Worm (Caenorhabditis elegans) whole organism, young adult: ENCODE measurements around the gene F31E3.2.

Experiments
- C17E4.6 ChIP-seq: fragments of 200-800 bp; sonication (Bioruptor generic); IDR thresholded peaks from 2 replicates; pipeline ENCODE4 v1.3.6; 2022; ENCODE audit warnings: missing genetic modification reagents, missing genetic modification characterization, missing compliant biosample characterization
- F37B4.10 ChIP-seq: fragments of 200-800 bp; sonication (Bioruptor generic); IDR thresholded peaks from 2 replicates; pipeline ENCODE4 v1.3.6; 2022; ENCODE audit warnings: missing genetic modification characterization, missing compliant biosample characterization
- F49E8.2 ChIP-seq: sonication (generic microtip); optimal IDR thresholded peaks from 3 replicates; lab custom pipeline; 2017; ENCODE audit warnings: missing genetic modification characterization, mild to moderate bottlenecking, missing compliant biosample characterization, antibody characterized with exemption, moderate library complexity; ENCODE audit not compliant: insufficient read depth
- F57A8.1 ChIP-seq: fragments of 200-800 bp; sonication (Bioruptor generic); optimal IDR thresholded peaks from 2 replicates; lab custom pipeline; 2018; ENCODE audit warnings: mild to moderate bottlenecking, missing genetic modification characterization, moderate library complexity, missing compliant biosample characterization
- K12H6.12 ChIP-seq: fragments of 200-800 bp; sonication (Bioruptor generic); optimal IDR thresholded peaks from 2 replicates; lab custom pipeline; 2018; ENCODE audit warnings: mild to moderate bottlenecking, missing genetic modification characterization, missing compliant biosample characterization
- T26A5.8 ChIP-seq: sonication (generic microtip); optimal IDR thresholded peaks from 2 replicates; lab custom pipeline; 2016; ENCODE audit warnings: missing genetic modification characterization, missing compliant biosample characterization
- Y53F4B.3 ChIP-seq: fragments of 200-800 bp; sonication (Bioruptor generic); IDR thresholded peaks from 2 replicates; pipeline ENCODE4 v1.3.6; 2022; ENCODE audit warnings: missing genetic modification reagents, missing genetic modification characterization, missing compliant biosample characterization
- Y53G8AR.9 ChIP-seq: fragments of 200-800 bp; sonication (Bioruptor generic); conservative IDR thresholded peaks from 2 replicates; pipeline ENCODE4 v1.3.6; 2022; ENCODE audit warnings: missing genetic modification reagents, missing genetic modification characterization, missing compliant biosample characterization
- Y56A3A.18 ChIP-seq: fragments of 200-800 bp; sonication (Bioruptor generic); IDR thresholded peaks from 2 replicates; pipeline ENCODE4 v1.3.6; 2022; ENCODE audit warnings: missing genetic modification reagents, missing genetic modification characterization, missing compliant biosample characterization
- Y79H2A.3 ChIP-seq: fragments of 200-800 bp; sonication (Bioruptor generic); conservative IDR thresholded peaks from 2 replicates; pipeline ENCODE4 v1.3.6; 2022; ENCODE audit warnings: missing genetic modification reagents, missing genetic modification characterization, missing compliant biosample characterization
- Y95B8A.8 ChIP-seq: fragments of 200-800 bp; sonication (Bioruptor generic); IDR thresholded peaks from 2 replicates; pipeline ENCODE4 v1.3.6; 2022; ENCODE audit warnings: missing genetic modification reagents, missing genetic modification characterization, missing compliant biosample characterization
- aptf-2 ChIP-seq: fragments of 200-800 bp; sonication (Bioruptor generic); conservative IDR thresholded peaks from 2 replicates; pipeline ENCODE4 v1.3.6; 2022; ENCODE audit warnings: missing genetic modification reagents, missing genetic modification characterization, missing compliant biosample characterization
- attf-3 ChIP-seq: fragments of 200-800 bp; sonication (Bioruptor generic); conservative IDR thresholded peaks from 2 replicates; pipeline ENCODE4 v1.3.6; 2022; ENCODE audit warnings: missing genetic modification reagents, missing genetic modification characterization, missing compliant biosample characterization
- attf-5 ChIP-seq: fragments of 200-800 bp; sonication (Bioruptor generic); optimal IDR thresholded peaks from 2 replicates; lab custom pipeline; 2018; ENCODE audit warnings: mild to moderate bottlenecking, missing genetic modification characterization, missing compliant biosample characterization
- attf-6 ChIP-seq: fragments of 200-800 bp; sonication (Bioruptor generic); IDR thresholded peaks from 2 replicates; pipeline ENCODE4 v1.3.6; 2022; ENCODE audit warnings: missing genetic modification reagents, missing genetic modification characterization, missing compliant biosample characterization
- bed-2 ChIP-seq: fragments of 200-800 bp; sonication (Bioruptor generic); IDR thresholded peaks from 2 replicates; pipeline ENCODE4 v1.3.6; 2022; ENCODE audit warnings: missing genetic modification reagents, missing genetic modification characterization, missing compliant biosample characterization
- cebp-2 ChIP-seq: fragments of 200-800 bp; sonication (Bioruptor generic); IDR thresholded peaks from 2 replicates; pipeline ENCODE4 v1.3.6; 2022; ENCODE audit warnings: missing genetic modification characterization, missing compliant biosample characterization
- ceh-27 ChIP-seq: fragments of 200-800 bp; sonication (Bioruptor generic); optimal IDR thresholded peaks from 2 replicates; lab custom pipeline; 2018; ENCODE audit warnings: mild to moderate bottlenecking, missing genetic modification characterization, moderate library complexity, missing compliant biosample characterization
- ceh-58 ChIP-seq: fragments of 200-800 bp; sonication (Bioruptor generic); IDR thresholded peaks from 2 replicates; pipeline ENCODE4 v1.3.6; 2022; ENCODE audit warnings: missing genetic modification characterization, missing compliant biosample characterization
- ceh-91 ChIP-seq: fragments of 200-800 bp; sonication (Bioruptor generic); IDR thresholded peaks from 2 replicates; pipeline ENCODE4 v1.3.6; 2022; ENCODE audit warnings: missing genetic modification reagents, missing genetic modification characterization, missing compliant biosample characterization
- chd-7 ChIP-seq: sonication (generic microtip); optimal IDR thresholded peaks from 2 replicates; lab custom pipeline; 2016; ENCODE audit warnings: mild to moderate bottlenecking, missing genetic modification characterization, moderate library complexity, missing compliant biosample characterization
- dpff-1 ChIP-seq: sonication (generic microtip); optimal IDR thresholded peaks from 2 replicates; lab custom pipeline; 2017; ENCODE audit warnings: mild to moderate bottlenecking, missing genetic modification characterization, missing compliant biosample characterization
- ekl-4 ChIP-seq: fragments of 200-800 bp; sonication (Bioruptor generic); IDR thresholded peaks from 2 replicates; pipeline ENCODE4 v1.3.6; 2022; ENCODE audit warnings: missing genetic modification reagents, missing genetic modification characterization, missing compliant biosample characterization
- him-1 ChIP-seq: sonication (generic microtip); optimal IDR thresholded peaks from 2 replicates; lab custom pipeline; 2016; ENCODE audit warnings: missing genotype, missing genetic modification reagents, missing genetic modification characterization, missing compliant biosample characterization
- hlh-26 ChIP-seq: fragments of 200-800 bp; sonication (Bioruptor generic); conservative IDR thresholded peaks from 2 replicates; pipeline ENCODE4 v1.3.6; 2022; ENCODE audit warnings: missing genetic modification reagents, missing genetic modification characterization, missing compliant biosample characterization
- hrde-1 ChIP-seq: sonication (generic microtip); optimal IDR thresholded peaks from 2 replicates; lab custom pipeline; 2016; ENCODE audit warnings: missing genetic modification characterization, mild to moderate bottlenecking, missing compliant biosample characterization, moderate library complexity, missing genotype, missing genetic modification reagents, borderline replicate concordance
- let-607 ChIP-seq, 2 experiments: fragments of 200-800 bp in 1 of 2; sonication (Bioruptor generic) in 1 of 2; sonication (generic microtip) in 1 of 2; optimal IDR thresholded peaks; 2 replicates each; lab custom pipeline; 2016 to 2018; ENCODE audit warnings: mild to moderate bottlenecking in 2 of 2, missing compliant biosample characterization in 2 of 2, missing genetic modification characterization in 2 of 2, moderate library complexity in 2 of 2, missing genotype in 1 of 2
- lin-35 ChIP-seq, 3 experiments: fragments of 150-350 bp in 2 of 3; sonication (generic microtip) in 1 of 3; optimal IDR thresholded peaks; 2 replicates each; lab custom pipeline; 2014 to 2018; ENCODE audit warnings: missing biosample characterization in 3 of 3, missing genetic modification characterization in 3 of 3, missing genetic modification reagents in 3 of 3
- lin-40 ChIP-seq: sonication (generic microtip); optimal IDR thresholded peaks from 2 replicates; lab custom pipeline; 2016; ENCODE audit warnings: missing genetic modification characterization, mild to moderate bottlenecking, missing compliant biosample characterization, missing genotype, missing genetic modification reagents
- lin-54 ChIP-seq: fragments of 200-800 bp; sonication (Bioruptor generic); optimal IDR thresholded peaks from 2 replicates; lab custom pipeline; 2018; ENCODE audit warnings: mild to moderate bottlenecking, missing genetic modification characterization, missing compliant biosample characterization
- madf-3 ChIP-seq: fragments of 200-800 bp; sonication (Bioruptor generic); IDR thresholded peaks from 2 replicates; pipeline ENCODE4 v1.3.6; 2022; ENCODE audit warnings: missing genetic modification reagents, missing genetic modification characterization, missing compliant biosample characterization
- nfyb-1 ChIP-seq: fragments of 200-800 bp; sonication (Bioruptor generic); IDR thresholded peaks from 2 replicates; pipeline ENCODE4 v1.3.6; 2022; ENCODE audit warnings: missing genetic modification reagents, missing genetic modification characterization, missing compliant biosample characterization
- nhr-179 ChIP-seq: sonication (generic microtip); optimal IDR thresholded peaks from 2 replicates; lab custom pipeline; 2016; ENCODE audit warnings: mild to moderate bottlenecking, missing genetic modification characterization, missing compliant biosample characterization
- nhr-90 ChIP-seq: sonication (generic microtip); optimal IDR thresholded peaks from 2 replicates; lab custom pipeline; 2016; ENCODE audit warnings: missing genotype, mild to moderate bottlenecking, missing genetic modification characterization, missing compliant biosample characterization
- sea-2 ChIP-seq: fragments of 200-800 bp; sonication (Bioruptor generic); IDR thresholded peaks from 2 replicates; pipeline ENCODE4 v1.3.6; 2022; ENCODE audit warnings: missing genetic modification characterization, missing compliant biosample characterization
- snpc-1.1 ChIP-seq: sonication (generic microtip); optimal IDR thresholded peaks from 2 replicates; lab custom pipeline; 2017; ENCODE audit warnings: missing genetic modification characterization, mild to moderate bottlenecking, missing compliant biosample characterization, antibody characterized with exemption, moderate library complexity, missing genotype, missing genetic modification reagents; ENCODE audit not compliant: insufficient read depth
- somi-1 ChIP-seq: fragments of 200-800 bp; sonication (Bioruptor generic); optimal IDR thresholded peaks from 2 replicates; lab custom pipeline; 2018; ENCODE audit warnings: mild to moderate bottlenecking, missing genetic modification characterization, missing compliant biosample characterization
- sptf-2 ChIP-seq: fragments of 200-800 bp; sonication (Bioruptor generic); optimal IDR thresholded peaks from 2 replicates; lab custom pipeline; 2018; ENCODE audit warnings: mild to moderate bottlenecking, missing genetic modification characterization, missing compliant biosample characterization
- tbp1 ChIP-seq: fragments of 200-800 bp; sonication (Bioruptor generic); optimal IDR thresholded peaks from 2 replicates; lab custom pipeline; 2018; ENCODE audit warnings: mild to moderate bottlenecking, missing genetic modification characterization, missing compliant biosample characterization
- tbx-9 ChIP-seq: sonication (generic microtip); optimal IDR thresholded peaks from 2 replicates; lab custom pipeline; 2016; ENCODE audit warnings: borderline replicate concordance, missing genetic modification characterization, inconsistent platforms, missing compliant biosample characterization
- zfh-2 ChIP-seq: fragments of 200-800 bp; sonication (Bioruptor generic); conservative IDR thresholded peaks from 2 replicates; pipeline ENCODE4 v1.3.6; 2022; ENCODE audit warnings: missing genetic modification reagents, missing genetic modification characterization, missing compliant biosample characterization

Gene F31E3.2

ce11 chrIII:6953373-6953772 is 20.4 kb upstream of the F31E3.2 start:
- TF ChIP-seq zfh-2 (GFP tag; lab: Robert Waterston, UW): peak; percentile 51; the same call in 1 of the 2 replicates
- no peak for TF ChIP-seq snpc-1.1 (tag; lab: Kevin White, UChicago)

- no peak for TF ChIP-seq attf-3 (GFP tag; lab: Robert Waterston, UW)
- no peak for TF ChIP-seq lin-40
- TF ChIP-seq nhr-90 (tag; lab: Kevin White, UChicago): no peak
- TF ChIP-seq dpff-1: no peak
- TF ChIP-seq Y95B8A.8 (GFP tag; lab: Robert Waterston, UW): no peak
- no peak for TF ChIP-seq bed-2 (GFP tag; lab: Robert Waterston, UW)
- no peak for TF ChIP-seq aptf-2
- TF ChIP-seq ceh-91 (GFP tag; lab: Robert Waterston, UW): no peak
- no peak for TF ChIP-seq nfyb-1
- TF ChIP-seq chd-7 (tag; lab: Kevin White, UChicago): no peak
- no peak for TF ChIP-seq nhr-179
- no peak for TF ChIP-seq attf-5 (GFP tag; lab: Kevin White, UChicago)
- no peak for TF ChIP-seq T26A5.8 (tag; lab: Kevin White, UChicago)
- TF ChIP-seq Y53F4B.3: no peak
- TF ChIP-seq, all 124 proteins: peak for 0
Measured at ce11 chrIII:6953978-6954377, 19.8 kb upstream of the F31E3.2 start.

ce11 chrIII:6955766-6956165 is 18.0 kb upstream of the F31E3.2 start:
- TF ChIP-seq lin-40 (no peak), let-607 (tag; optimal IDR thresholded peaks at IDR 0.05; lab: Kevin White, UChicago) (no peak), somi-1 (GFP tag; lab: Kevin White, UChicago) (no peak), F49E8.2 (no peak), snpc-1.1 (tag; lab: Kevin White, UChicago) (no peak)

- peak in 1 of 3 experiments; percentile 38 for TF ChIP-seq lin-35 (GFP tag; optimal IDR thresholded peaks at IDR 0.05; lab: Kevin White, UChicago)
- TF ChIP-seq hrde-1 (tag; lab: Kevin White, UChicago): peak; percentile 54
- no peak for TF ChIP-seq lin-54
- 0 out of 2 replicates have a peak, but pooled peaks have one; percentile 46 for TF ChIP-seq Y56A3A.18 (GFP tag; lab: Robert Waterston, UW)
- no peak for TF ChIP-seq cebp-2 (GFP tag; lab: Robert Waterston, UW)
- TF ChIP-seq Y95B8A.8 (GFP tag; lab: Robert Waterston, UW): peak; percentile 12; the same call in 1 of the 2 replicates
- TF ChIP-seq madf-3: no peak
- TF ChIP-seq F57A8.1 (GFP tag; lab: Kevin White, UChicago): no peak
- TF ChIP-seq aptf-2: no peak
- no peak for TF ChIP-seq K12H6.12 (tag; lab: Kevin White, UChicago)
- TF ChIP-seq sptf-2 (GFP tag; lab: Kevin White, UChicago): no peak
- TF ChIP-seq bed-2 (GFP tag; lab: Robert Waterston, UW): no peak
- no peak for TF ChIP-seq tbx-9
- no peak for TF ChIP-seq ceh-27 (GFP tag; lab: Kevin White, UChicago)
- 0 out of 2 replicates have a peak, but pooled peaks have one; percentile 22 for TF ChIP-seq Y53G8AR.9 (GFP tag; lab: Robert Waterston, UW)
- TF ChIP-seq F37B4.10 (GFP tag; lab: Robert Waterston, UW): no peak
- TF ChIP-seq attf-5 (GFP tag; lab: Kevin White, UChicago): no peak
- no peak for TF ChIP-seq hlh-26 (GFP tag; lab: Robert Waterston, UW)
- TF ChIP-seq him-1: peak; percentile 99
- TF ChIP-seq nhr-90 (tag; lab: Kevin White, UChicago): no peak
- TF ChIP-seq sea-2: no peak
- peak; percentile 62; the same call in 1 of the 2 replicates for TF ChIP-seq Y79H2A.3 (GFP tag; lab: Robert Waterston, UW)
- TF ChIP-seq snpc-1.1 (tag; lab: Kevin White, UChicago): no peak
- TF ChIP-seq ekl-4 (GFP tag; lab: Robert Waterston, UW): peak; percentile 70
- TF ChIP-seq ceh-58 (GFP tag; lab: Robert Waterston, UW): no peak
- no peak for TF ChIP-seq lin-40
- TF ChIP-seq C17E4.6 (GFP tag; lab: Robert Waterston, UW): no peak
- TF ChIP-seq tbp1 (GFP tag; lab: Kevin White, UChicago): no peak
- TF ChIP-seq attf-6 (GFP tag; lab: Robert Waterston, UW): no peak
Measured at ce11 chrIII:6958674-6959241, 15.0 kb upstream of the F31E3.2 start.
